Worm (Caenorhabditis elegans) whole organism, midembryonic: ENCODE data around the gene ceh-31.

Source experiments
- T22C8.4 ChIP-seq: fragments of 200-800 bp; sonication (Bioruptor generic); IDR thresholded peaks from 2 replicates; pipeline ENCODE4 v1.3.6; 2022; ENCODE audit warnings: missing genetic modification characterization, missing compliant biosample characterization
- cog-1 ChIP-seq: sonication (generic microtip); optimal IDR thresholded peaks from 2 replicates; lab custom pipeline; 2016; ENCODE audit warnings: missing genetic modification characterization, missing compliant biosample characterization
- flt-1 ChIP-seq: fragments of 200-800 bp; sonication (Bioruptor generic); IDR thresholded peaks from 2 replicates; pipeline ENCODE4 v1.3.6; 2022; ENCODE audit warnings: missing genetic modification characterization, missing compliant biosample characterization
- klf-2 ChIP-seq: fragments of 200-800 bp; sonication (Bioruptor generic); conservative IDR thresholded peaks from 2 replicates; pipeline ENCODE4 v1.3.6; 2022; ENCODE audit warnings: missing genetic modification reagents, missing genetic modification characterization, missing compliant biosample characterization
- med-1 ChIP-seq: sonication (generic microtip); optimal IDR thresholded peaks from 2 replicates; lab custom pipeline; 2017; ENCODE audit warnings: missing genetic modification characterization, mild to moderate bottlenecking, missing compliant biosample characterization, antibody characterized with exemption, missing genetic modification reagents; ENCODE audit not compliant: insufficient read depth
- ztf-29 ChIP-seq: fragments of 200-800 bp; sonication (Bioruptor generic); IDR thresholded peaks from 2 replicates; pipeline ENCODE4 v1.3.6; 2022; ENCODE audit warnings: missing genetic modification reagents, missing genetic modification characterization, missing compliant biosample characterization

DNA sequence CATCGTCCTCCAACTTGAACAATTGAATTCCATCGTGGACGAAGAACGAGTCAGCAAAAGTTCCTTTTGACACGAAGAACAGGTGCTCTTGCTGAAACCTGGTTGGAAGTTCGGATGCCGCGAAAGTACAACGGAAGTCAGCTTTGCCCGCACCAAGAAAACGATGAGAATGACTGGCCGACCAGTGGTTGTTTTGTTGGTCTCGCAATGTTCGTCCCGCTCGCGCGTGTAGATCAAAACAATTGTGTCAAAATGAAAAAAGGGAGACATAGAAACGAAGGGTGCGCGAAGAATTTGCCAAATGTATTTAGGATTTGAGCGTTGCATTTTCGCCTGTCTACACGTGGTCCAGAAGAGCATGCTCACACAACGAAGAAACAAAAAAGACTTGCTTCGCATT is 41.2 kb downstream of the ceh-31 start, which contains the start of gene M02F4.1:
- TF ChIP-seq T22C8.4 (GFP tag; lab: Robert Waterston, UW) = no peak
- no peak for TF ChIP-seq cog-1 (tag; lab: Kevin White, UChicago)
- no peak for TF ChIP-seq flt-1 (GFP tag; lab: Robert Waterston, UW)
- no peak for TF ChIP-seq med-1 (GFP tag; lab: Kevin White, UChicago)
- no peak for TF ChIP-seq ztf-29 (GFP tag; lab: Robert Waterston, UW)
- TF ChIP-seq klf-2 (GFP tag; lab: Robert Waterston, UW) = no peak
